Fruit fly (Drosophila melanogaster): Measurements from ENCODE around the gene ppk31.

Gene ppk31

dm6 chr3R:27152129-27152968 is 10.6 kb upstream of the ppk31 start (continued):
- TF ChIP-seq CG4854 (GFP tag; optimal IDR thresholded peaks at IDR 0.05) (peak; percentile 22), Eip74EF (GFP tag; optimal IDR thresholded peaks at IDR 0.05) (peak in 1 of 2 experiments; percentile 28), ci (GFP tag; IDR thresholded peaks at IDR 0.05) (no peak), CG14710 (tag; optimal IDR thresholded peaks at IDR 0.05) (peak; percentile 19), z (GFP tag; IDR thresholded peaks at IDR 0.05) (no peak), CG13424 (tag; optimal IDR thresholded peaks at IDR 0.05) (peak; percentile 62), Rx (GFP tag; IDR thresholded peaks at IDR 0.05) (no peak), Abd-B (GFP tag; optimal IDR thresholded peaks at IDR 0.05) (peak; percentile 11), NK7.1 (GFP tag; optimal IDR thresholded peaks at IDR 0.05) (peak; percentile 17), CG17328 (GFP tag; IDR thresholded peaks at IDR 0.05) (no peak), kay (GFP tag; optimal IDR thresholded peaks at IDR 0.05) (no peak), CG2199 (GFP tag; IDR thresholded peaks at IDR 0.05) (no peak), pfk (GFP tag; optimal IDR thresholded peaks at IDR 0.05) (no peak), CG4282 (GFP tag; optimal IDR thresholded peaks at IDR 0.05) (no peak), btn (GFP tag; optimal IDR thresholded peaks at IDR 0.05) (no peak), dimm (GFP tag; IDR thresholded peaks at IDR 0.05) (no peak), nom (GFP tag; optimal IDR thresholded peaks at IDR 0.05) (no peak), bcd (GFP tag; optimal IDR thresholded peaks at IDR 0.05) (peak; percentile 53), vvl (GFP tag; IDR thresholded peaks at IDR 0.05) (peak; percentile 36; the same call in 1 of the 2 replicates), CG13894 (tag; optimal IDR thresholded peaks at IDR 0.05) (no peak), HLHmδ (GFP tag; optimal IDR thresholded peaks at IDR 0.05) (no peak), CG17385 (GFP tag; optimal IDR thresholded peaks at IDR 0.05) (peak; percentile 21), Asciz (GFP tag; optimal IDR thresholded peaks at IDR 0.05) (peak; percentile 33), CG18476 (GFP tag; optimal IDR thresholded peaks at IDR 0.05) (no peak), sima (GFP tag; optimal IDR thresholded peaks at IDR 0.05) (no peak), wek (GFP tag; optimal IDR thresholded peaks at IDR 0.05) (no peak), CG8924 (tag; optimal IDR thresholded peaks at IDR 0.05) (peak; percentile 48), rib (GFP tag; IDR thresholded peaks at IDR 0.05) (no peak), CG32767 (GFP tag; IDR thresholded peaks at IDR 0.05) (no peak), CG4707 (GFP tag; optimal IDR thresholded peaks at IDR 0.05) (no peak), CG12391 (tag; optimal IDR thresholded peaks at IDR 0.05) (peak; percentile 52), CG12769 (tag; optimal IDR thresholded peaks at IDR 0.05) (no peak), Hr3 (GFP tag; optimal IDR thresholded peaks at IDR 0.05) (peak; percentile 32), cwo (GFP tag; optimal IDR thresholded peaks at IDR 0.05) (peak; percentile 38), unpg (GFP tag; optimal IDR thresholded peaks at IDR 0.05) (peak; percentile 66), D19B (GFP tag; optimal IDR thresholded peaks at IDR 0.05) (no peak), CG30431 (GFP tag; optimal IDR thresholded peaks at IDR 0.05) (peak; percentile 19), CG14441 (GFP tag; IDR thresholded peaks at IDR 0.05) (peak; percentile 41; the same call in 1 of the 2 replicates), HLH54F (GFP tag; optimal IDR thresholded peaks at IDR 0.05) (peak; percentile 30), trh (GFP tag; optimal IDR thresholded peaks at IDR 0.05) (no peak), peb (GFP tag; IDR thresholded peaks at IDR 0.05) (no peak), Stat92E (GFP tag; optimal IDR thresholded peaks at IDR 0.05) (no peak), Bteb2 (GFP tag; optimal IDR thresholded peaks at IDR 0.05) (no peak), CG13775 (GFP tag; optimal IDR thresholded peaks at IDR 0.05) (peak; percentile 43), Deaf1 (tag; optimal IDR thresholded peaks at IDR 0.05) (no peak), CG6175 (GFP tag; IDR thresholded peaks at IDR 0.05) (no peak), CG16779 (GFP tag; IDR thresholded peaks at IDR 0.05) (no peak), CG2889 (GFP tag; IDR thresholded peaks at IDR 0.05) (0 out of 3 replicates have a peak, but pooled peaks have one; percentile 11), pum (GFP tag; optimal IDR thresholded peaks at IDR 0.05) (peak; percentile 11)
